Fruit fly (Drosophila melanogaster) whole organism, pupa: ENCODE results near the gene Gapvd1.

Experiments
- CG10348 ChIP-seq: fragments of 200-800 bp; sonication (Bioruptor generic); IDR thresholded peaks from 2 replicates; pipeline ENCODE4 v1.3.6; 2022; ENCODE audit warnings: missing biosample characterization, missing genetic modification characterization
- CG12605 ChIP-seq: fragments of 200-800 bp; sonication (Bioruptor generic); IDR thresholded peaks from 2 replicates; pipeline ENCODE4 v1.3.6; 2022; ENCODE audit warnings: missing biosample characterization, missing genetic modification characterization
- CG13204 ChIP-seq: fragments of 200-800 bp; sonication (Bioruptor generic); optimal IDR thresholded peaks from 2 replicates; lab custom pipeline; 2018; ENCODE audit warnings: missing biosample characterization, mild to moderate bottlenecking, missing genetic modification characterization, moderate library complexity
- CG14655 ChIP-seq: fragments of 200-800 bp; sonication (Bioruptor generic); optimal IDR thresholded peaks from 3 replicates; lab custom pipeline; 2017; ENCODE audit warnings: mild to moderate bottlenecking, missing biosample characterization, missing genetic modification reagents, missing genetic modification characterization
- CG15710 ChIP-seq: fragments of 200-800 bp; sonication (Bioruptor generic); optimal IDR thresholded peaks from 2 replicates; lab custom pipeline; 2018; ENCODE audit warnings: missing biosample characterization, mild to moderate bottlenecking, missing genetic modification characterization, moderate library complexity
- CG17806 ChIP-seq: fragments of 200-800 bp; sonication (Bioruptor generic); optimal IDR thresholded peaks from 2 replicates; lab custom pipeline; 2018; ENCODE audit warnings: missing biosample characterization, mild to moderate bottlenecking, missing genetic modification characterization, moderate library complexity
- CG32121 ChIP-seq: fragments of 200-800 bp; sonication (Bioruptor generic); IDR thresholded peaks from 2 replicates; pipeline ENCODE4 v1.3.6; 2022; ENCODE audit warnings: missing biosample characterization, missing genetic modification characterization
- CG34367 ChIP-seq: fragments of 200-800 bp; sonication (Bioruptor generic); optimal IDR thresholded peaks from 2 replicates; lab custom pipeline; 2018; ENCODE audit warnings: missing biosample characterization, mild to moderate bottlenecking, missing genetic modification characterization
- CG4496 ChIP-seq: fragments of 200-800 bp; sonication (Bioruptor generic); IDR thresholded peaks from 3 replicates; pipeline ENCODE4 v1.3.6; 2022; ENCODE audit warnings: missing biosample characterization, missing genetic modification characterization
- CG8159 ChIP-seq: fragments of 200-800 bp; sonication (Bioruptor generic); optimal IDR thresholded peaks from 3 replicates; lab custom pipeline; 2018; ENCODE audit warnings: missing biosample characterization, mild to moderate bottlenecking, missing genetic modification characterization, moderate library complexity
- CG8301 ChIP-seq: fragments of 200-800 bp; sonication (Bioruptor generic); optimal IDR thresholded peaks from 2 replicates; lab custom pipeline; 2018; ENCODE audit warnings: missing biosample characterization, mild to moderate bottlenecking, missing genetic modification characterization
- CG9948 ChIP-seq: fragments of 200-800 bp; sonication (Bioruptor generic); optimal IDR thresholded peaks from 2 replicates; lab custom pipeline; 2018; ENCODE audit warnings: missing biosample characterization, mild to moderate bottlenecking, missing genetic modification characterization, moderate library complexity
- D1 ChIP-seq: fragments of 200-800 bp; sonication (Bioruptor generic); optimal IDR thresholded peaks from 2 replicates; lab custom pipeline; 2018; ENCODE audit warnings: missing biosample characterization, mild to moderate bottlenecking, missing genetic modification characterization, moderate library complexity
- EcR ChIP-seq: fragments of 200-800 bp; sonication (Bioruptor generic); optimal IDR thresholded peaks from 3 replicates; lab custom pipeline; 2019; ENCODE audit warnings: missing biosample characterization, missing genetic modification characterization, mild to moderate bottlenecking, moderate library complexity, missing genetic modification reagents
- Ets98B ChIP-seq: fragments of 200-800 bp; sonication (Bioruptor generic); IDR thresholded peaks from 2 replicates; pipeline ENCODE4 v1.3.6; 2022; ENCODE audit warnings: missing biosample characterization, missing genetic modification characterization
- Pif1A ChIP-seq: fragments of 200-800 bp; sonication (Bioruptor generic); optimal IDR thresholded peaks from 3 replicates; lab custom pipeline; 2016; ENCODE audit warnings: missing biosample characterization, missing genetic modification characterization
- Pif1B ChIP-seq: fragments of 200-800 bp; sonication (Bioruptor generic); optimal IDR thresholded peaks from 3 replicates; lab custom pipeline; 2016; ENCODE audit warnings: missing biosample characterization, missing genetic modification characterization
- Snoo ChIP-seq: fragments of 200-800 bp; sonication (Bioruptor generic); optimal IDR thresholded peaks from 3 replicates; lab custom pipeline; 2017; ENCODE audit warnings: missing biosample characterization, mild to moderate bottlenecking, missing genetic modification characterization, inconsistent platforms
- fd96Ca ChIP-seq: fragments of 200-800 bp; sonication (Bioruptor generic); IDR thresholded peaks from 3 replicates; pipeline ENCODE4 v1.3.6; 2022; ENCODE audit warnings: missing biosample characterization, missing genetic modification characterization
- gl ChIP-seq: fragments of 200-800 bp; sonication (Bioruptor generic); optimal IDR thresholded peaks from 2 replicates; lab custom pipeline; 2018; ENCODE audit warnings: missing biosample characterization, mild to moderate bottlenecking, missing genetic modification characterization
- rn ChIP-seq: fragments of 200-800 bp; sonication (Bioruptor generic); IDR thresholded peaks from 2 replicates; pipeline ENCODE4 v1.3.6; 2022; ENCODE audit warnings: missing biosample characterization, missing genetic modification characterization

The Gapvd1 gene

DNA sequence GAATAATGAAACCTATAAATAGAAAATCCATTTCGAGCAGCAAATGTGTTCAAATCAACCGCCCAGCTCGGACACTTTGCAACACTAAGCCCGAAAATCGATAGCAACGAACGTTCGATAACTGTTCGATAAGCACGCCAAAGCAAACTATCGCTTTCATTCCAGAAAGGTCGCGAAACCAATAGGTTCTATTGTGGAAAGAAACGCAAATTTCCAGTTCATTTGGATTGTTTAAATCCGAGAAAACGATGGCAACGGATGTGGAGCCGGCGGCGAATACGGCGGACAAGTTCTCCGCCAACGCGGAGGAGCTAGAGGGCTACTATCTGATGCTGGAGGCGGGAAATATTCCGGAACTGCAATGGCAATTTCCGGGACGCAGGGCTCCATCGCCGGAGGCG is 33.9 kb downstream of the Gapvd1 start, which contains the start of gene Pa1:
Gene Pa1 (plus strand): TSS at position 156 of the 401 bp plus-strand sequence.
- TF ChIP-seq EcR (GFP tag; lab: Kevin White, UChicago) (peak; percentile 35), D1 (no peak), Ets98B (GFP tag; lab: Robert Waterston, UW) (peak; percentile 11; the same call in 1 of the 2 replicates)

DNA sequence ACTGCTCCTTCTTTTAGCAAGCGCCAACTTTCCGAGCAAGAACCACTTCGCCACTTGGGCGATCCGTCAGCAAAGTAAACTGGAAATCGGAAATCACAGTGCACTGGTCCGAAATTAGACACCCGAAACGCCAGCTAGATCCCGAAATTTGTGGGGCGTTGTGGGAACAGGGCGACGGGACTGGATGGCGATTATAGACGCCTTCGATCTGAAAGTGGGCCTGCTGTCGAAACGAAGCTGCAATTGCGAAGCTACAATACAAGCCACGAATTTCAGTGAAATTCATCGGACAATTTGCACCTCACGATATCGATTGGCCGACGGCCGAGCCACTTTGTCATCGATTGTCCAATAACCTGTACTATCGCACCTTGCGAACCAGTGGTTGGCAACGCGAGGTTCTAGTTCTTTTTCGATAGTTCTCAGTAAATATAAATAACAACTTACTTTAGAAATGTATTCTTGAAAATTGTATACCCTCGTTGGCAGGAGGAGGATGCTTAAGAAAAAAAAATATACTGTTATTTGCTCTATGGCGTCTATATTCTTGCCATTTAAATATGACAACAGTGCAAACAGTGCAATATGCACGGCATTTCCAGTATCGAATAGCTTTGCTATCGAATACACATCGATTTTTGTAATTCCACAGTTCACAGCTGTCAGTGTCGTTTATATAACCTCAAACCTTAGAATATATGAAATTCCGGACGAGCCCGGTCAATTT is 42.8 kb downstream of the Gapvd1 start, which contains the start of the genes hop and Tim8:
Gene hop (minus strand): TSS at position 316 of the 727 bp plus-strand sequence.
Gene Tim8 (plus strand): TSS at position 663 of the 727 bp plus-strand sequence.
- TF ChIP-seq CG9948 (tag; lab: Kevin White, UChicago) (no peak), CG10348 (GFP tag; lab: Robert Waterston, UW) (no peak), CG32121 (no peak)
- TF ChIP-seq, all 21 proteins: peak for 0

DNA sequence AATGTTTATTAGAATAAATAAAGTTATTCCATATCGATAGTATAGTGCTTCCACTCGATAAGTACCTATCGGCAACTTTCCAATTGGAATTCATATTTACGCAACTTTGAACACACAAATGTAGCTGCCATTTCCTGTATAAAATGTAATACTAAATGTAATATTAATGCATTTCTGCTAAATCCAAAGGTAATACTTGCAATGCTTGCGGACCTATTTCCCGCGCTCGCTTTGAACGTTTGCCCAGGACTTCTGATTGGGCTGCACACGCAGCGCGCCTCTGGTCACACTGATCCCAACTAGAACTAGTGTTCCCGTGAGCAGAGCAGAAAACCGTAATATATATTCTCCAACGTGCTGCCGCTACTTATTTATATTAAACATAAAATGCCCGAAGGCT is 44.2 kb downstream of the Gapvd1 start, which contains the start of gene dlg1:
Gene dlg1 (plus strand): TSS at position 292 of the 400 bp plus-strand sequence.
- TF ChIP-seq gl: no peak
- no peak for TF ChIP-seq D1
- no peak for TF ChIP-seq CG12605 (GFP tag; lab: Robert Waterston, UW)

dm6 chrX:11370792-11371191 is 45.6 kb downstream of the Gapvd1 start:
- TF ChIP-seq CG4496 (GFP tag; lab: Robert Waterston, UW) (peak; percentile 78), Snoo (tag; lab: Kevin White, UChicago) (peak; percentile 33), D1 (no peak), CG14655 (GFP tag; lab: Kevin White, UChicago) (no peak), EcR (GFP tag; lab: Kevin White, UChicago) (no peak), Ets98B (GFP tag; lab: Robert Waterston, UW) (peak; percentile 59), CG32121 (peak; percentile 46; the same call in 1 of the 2 replicates), fd96Ca (GFP tag; lab: Robert Waterston, UW) (peak; percentile 51; the same call in 1 of the 3 replicates), CG15710 (tag; lab: Kevin White, UChicago) (peak; percentile 26), CG17806 (tag; lab: Kevin White, UChicago) (no peak), CG34367 (tag; lab: Kevin White, UChicago) (no peak), CG8159 (tag; lab: Kevin White, UChicago) (peak; percentile 0), CG13204 (no peak), rn (GFP tag; lab: Robert Waterston, UW) (no peak), CG9948 (tag; lab: Kevin White, UChicago) (no peak), CG12605 (GFP tag; lab: Robert Waterston, UW) (peak; percentile 53; the same call in 1 of the 2 replicates), CG8301 (tag; lab: Kevin White, UChicago) (no peak), Pif1A (no peak), CG10348 (GFP tag; lab: Robert Waterston, UW) (no peak), gl (no peak), Pif1B (no peak)

dm6 chrX:11371613-11372012 is 46.4 kb downstream of the Gapvd1 start:
- no peak for TF ChIP-seq Ets98B (GFP tag; lab: Robert Waterston, UW)
- TF ChIP-seq rn (GFP tag; lab: Robert Waterston, UW): no peak
- no peak for TF ChIP-seq CG10348 (GFP tag; lab: Robert Waterston, UW)
- no peak for TF ChIP-seq CG8159 (tag; lab: Kevin White, UChicago)
- TF ChIP-seq CG4496 (GFP tag; lab: Robert Waterston, UW): no peak
- no peak for TF ChIP-seq Pif1A
- TF ChIP-seq EcR (GFP tag; lab: Kevin White, UChicago): no peak
- TF ChIP-seq, all 21 proteins: peak for 0

dm6 chrX:11372764-11373712 is 47.9 kb downstream of the Gapvd1 start:
- TF ChIP-seq CG34367 (tag; lab: Kevin White, UChicago) (no peak), CG17806 (tag; lab: Kevin White, UChicago) (no peak), gl (no peak), CG12605 (GFP tag; lab: Robert Waterston, UW) (0 out of 2 replicates have a peak, but pooled peaks have one; percentile 13), CG10348 (GFP tag; lab: Robert Waterston, UW) (no peak), CG8301 (tag; lab: Kevin White, UChicago) (no peak), D1 (no peak), Pif1A (no peak), CG13204 (no peak), rn (GFP tag; lab: Robert Waterston, UW) (no peak), CG9948 (tag; lab: Kevin White, UChicago) (no peak), CG4496 (GFP tag; lab: Robert Waterston, UW) (peak; percentile 39; the same call in 1 of the 3 replicates), CG8159 (tag; lab: Kevin White, UChicago) (no peak), CG15710 (tag; lab: Kevin White, UChicago) (no peak), fd96Ca (GFP tag; lab: Robert Waterston, UW) (0 out of 3 replicates have a peak, but pooled peaks have one; percentile 17), Pif1B (no peak), Snoo (tag; lab: Kevin White, UChicago) (no peak), EcR (GFP tag; lab: Kevin White, UChicago) (no peak), CG32121 (peak; percentile 41; the same call in 1 of the 2 replicates), CG14655 (GFP tag; lab: Kevin White, UChicago) (no peak), Ets98B (GFP tag; lab: Robert Waterston, UW) (peak; percentile 7)
